Fruit fly (Drosophila melanogaster): ENCODE measurements around the gene Coprox.
A peak's percentile ranks its signal among the peaks of the same experiment; 100 is the strongest.

Gene Coprox

DNA sequence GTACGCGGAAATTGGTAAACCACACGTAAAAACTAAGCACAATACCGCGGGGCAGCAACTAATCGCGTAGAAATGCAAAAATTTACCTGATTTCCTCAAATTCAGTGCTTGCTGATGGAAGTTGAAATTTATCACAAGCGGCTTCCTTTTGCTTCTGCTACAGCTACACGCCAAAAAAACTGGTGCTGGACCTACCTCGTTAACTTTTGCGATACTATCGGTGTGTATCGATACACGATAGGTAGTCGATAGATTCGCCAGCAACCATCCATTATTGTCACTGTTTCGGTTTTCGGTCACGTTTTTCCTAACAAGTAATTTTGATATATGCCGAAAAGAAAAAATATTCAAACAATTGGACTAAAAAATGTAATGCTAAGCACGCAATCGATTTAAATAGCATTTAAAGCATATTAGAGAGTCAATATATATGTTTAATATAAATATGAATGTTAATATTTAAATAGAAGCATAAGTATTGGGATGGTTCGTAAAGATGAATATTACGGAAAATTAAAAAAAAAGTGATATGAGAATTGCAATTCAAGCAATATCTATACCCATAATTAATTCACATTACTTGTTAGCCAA lies 3.3 kb downstream of the Coprox start, which contains the start of gene Sumo (continued):
- TF ChIP-seq H15 (GFP tag; IDR thresholded peaks at IDR 0.05) (0 out of 3 replicates have a peak, but pooled peaks have one; percentile 8), sim (GFP tag; IDR thresholded peaks at IDR 0.05) (0 out of 2 replicates have a peak, but pooled peaks have one; percentile 11), B-H2 (GFP tag; optimal IDR thresholded peaks at IDR 0.05) (peak; percentile 33), Doc2 (GFP tag; IDR thresholded peaks at IDR 0.05) (no peak), zf30C (GFP tag; optimal IDR thresholded peaks at IDR 0.05) (no peak), CG7786 (GFP tag; optimal IDR thresholded peaks at IDR 0.05) (no peak), CG15601 (tag; optimal IDR thresholded peaks at IDR 0.05) (no peak), sna (GFP tag; IDR thresholded peaks at IDR 0.05; ENCODE audit: partially characterized antibody) (peak; percentile 85), CG8089 (GFP tag; optimal IDR thresholded peaks at IDR 0.05) (no peak), cas (GFP tag; IDR thresholded peaks at IDR 0.05) (peak; percentile 9; the same call in 1 of the 2 replicates), Jarid2 (GFP tag; optimal IDR thresholded peaks at IDR 0.05) (peak; percentile 35), Med (GFP tag) (peak; percentile 82), sc (optimal IDR thresholded peaks at IDR 0.05) (no peak), sc (GFP tag; optimal IDR thresholded peaks at IDR 0.05) (no peak), Mrtf (GFP tag; IDR thresholded peaks at IDR 0.05) (no peak), Meics (GFP tag; optimal IDR thresholded peaks at IDR 0.05) (peak; percentile 25), CG9609 (GFP tag; optimal IDR thresholded peaks at IDR 0.05) (no peak), CG16779 (GFP tag; IDR thresholded peaks at IDR 0.05) (no peak), CG17328 (GFP tag; IDR thresholded peaks at IDR 0.05) (no peak), ac (GFP tag; optimal IDR thresholded peaks at IDR 0.05) (no peak), dimm (GFP tag; IDR thresholded peaks at IDR 0.05) (no peak), CG15269 (tag; optimal IDR thresholded peaks at IDR 0.05) (no peak), Doc3 (GFP tag; IDR thresholded peaks at IDR 0.05; ENCODE audit: partially characterized antibody) (peak; percentile 80), CG6654 (GFP tag; optimal IDR thresholded peaks at IDR 0.05) (no peak), C15 (GFP tag; IDR thresholded peaks at IDR 0.05) (no peak), CG2875 (GFP tag; optimal IDR thresholded peaks at IDR 0.05) (no peak), bowl (GFP tag; IDR thresholded peaks at IDR 0.05) (no peak), Hmr (GFP tag; optimal IDR thresholded peaks at IDR 0.05) (no peak), nom (GFP tag; optimal IDR thresholded peaks at IDR 0.05) (no peak), CG6175 (GFP tag; IDR thresholded peaks at IDR 0.05) (0 out of 3 replicates have a peak, but pooled peaks have one; percentile 17), PHDP (tag; optimal IDR thresholded peaks at IDR 0.05) (no peak), emc (GFP tag; optimal IDR thresholded peaks at IDR 0.05) (no peak), sens (GFP tag) (no peak), CG10565 (GFP tag; optimal IDR thresholded peaks at IDR 0.05) (no peak), CG10979 (tag; optimal IDR thresholded peaks at IDR 0.05) (no peak), CG14441 (GFP tag; IDR thresholded peaks at IDR 0.05) (peak; percentile 56), so (GFP tag; IDR thresholded peaks at IDR 0.05) (no peak), NC2β (GFP tag; optimal IDR thresholded peaks at IDR 0.05) (no peak), Scr (GFP tag; IDR thresholded peaks at IDR 0.05; ENCODE audit: partially characterized antibody) (peak; percentile 96), CG6683 (GFP tag; optimal IDR thresholded peaks at IDR 0.05) (no peak), CG11696 (GFP tag; IDR thresholded peaks at IDR 0.05) (no peak), CG7271 (tag; optimal IDR thresholded peaks at IDR 0.05) (no peak), gce (GFP tag; IDR thresholded peaks at IDR 0.05) (no peak), H2.0 (GFP tag; IDR thresholded peaks at IDR 0.05) (no peak), fd64A (GFP tag; optimal IDR thresholded peaks at IDR 0.05) (no peak), Atf3 (GFP tag; optimal IDR thresholded peaks at IDR 0.05) (no peak), Nf-YA (GFP tag; IDR thresholded peaks at IDR 0.05) (no peak), gcm2 (GFP tag; optimal IDR thresholded peaks at IDR 0.05) (no peak), CG12744 (GFP tag; optimal IDR thresholded peaks at IDR 0.05) (no peak), chif (GFP tag; optimal IDR thresholded peaks at IDR 0.05) (no peak), inv (GFP tag; IDR thresholded peaks at IDR 0.05; ENCODE audit: partially characterized antibody) (peak; percentile 100)
